Fruit fly (Drosophila melanogaster) whole organism, adult: ENCODE measurements around the gene CG7049.

Experiments
- CG11617 ChIP-seq: fragments of 200-800 bp; sonication (Bioruptor generic); optimal IDR thresholded peaks from 2 replicates; lab custom pipeline; 2017; ENCODE audit warnings: mild to moderate bottlenecking, missing biosample characterization, missing genetic modification reagents, missing genetic modification characterization
- CG12768 ChIP-seq: fragments of 200-800 bp; sonication (Bioruptor generic); optimal IDR thresholded peaks from 2 replicates; lab custom pipeline; 2017; ENCODE audit warnings: missing biosample characterization, missing genetic modification characterization, mild to moderate bottlenecking, moderate library complexity, missing genetic modification reagents
- CG14711 ChIP-seq: fragments of 200-800 bp; sonication (Bioruptor generic); optimal IDR thresholded peaks from 2 replicates; lab custom pipeline; 2018; ENCODE audit warnings: missing biosample characterization, mild to moderate bottlenecking, missing genetic modification characterization, moderate library complexity
- CG1620 ChIP-seq: fragments of 200-800 bp; sonication (Bioruptor generic); optimal IDR thresholded peaks from 2 replicates; lab custom pipeline; 2016; ENCODE audit warnings: missing biosample characterization, missing genetic modification characterization
- CG33017 ChIP-seq: fragments of 200-800 bp; sonication (Bioruptor generic); optimal IDR thresholded peaks from 2 replicates; lab custom pipeline; 2018; ENCODE audit warnings: missing biosample characterization, mild to moderate bottlenecking, missing genetic modification characterization, moderate library complexity
- CG5204 ChIP-seq: fragments of 200-800 bp; sonication (Bioruptor generic); optimal IDR thresholded peaks from 2 replicates; lab custom pipeline; 2016; ENCODE audit warnings: missing biosample characterization, missing genetic modification characterization
- CG7045 ChIP-seq: fragments of 200-800 bp; sonication (Bioruptor generic); optimal IDR thresholded peaks from 2 replicates; lab custom pipeline; 2017; ENCODE audit warnings: missing biosample characterization, mild to moderate bottlenecking, missing genetic modification characterization
- CG7101 ChIP-seq: fragments of 200-800 bp; sonication (Bioruptor generic); optimal IDR thresholded peaks from 2 replicates; lab custom pipeline; 2018; ENCODE audit warnings: missing biosample characterization, mild to moderate bottlenecking, missing genetic modification characterization, moderate library complexity
- Clk ChIP-seq: fragments of 200-800 bp; sonication (Bioruptor generic); optimal IDR thresholded peaks from 2 replicates; lab custom pipeline; 2017; ENCODE audit warnings: missing biosample characterization, missing genetic modification characterization
- Crg-1 ChIP-seq: fragments of 200-800 bp; sonication (Bioruptor generic); optimal IDR thresholded peaks from 2 replicates; lab custom pipeline; 2016; ENCODE audit warnings: missing biosample characterization, missing genetic modification characterization
- Hr96 ChIP-seq: fragments of 200-800 bp; sonication (Bioruptor generic); optimal IDR thresholded peaks from 2 replicates; lab custom pipeline; 2016; ENCODE audit warnings: missing biosample characterization, missing genetic modification characterization
- Mnt ChIP-seq: fragments of 200-800 bp; sonication (Bioruptor generic); optimal IDR thresholded peaks from 2 replicates; lab custom pipeline; 2016; ENCODE audit warnings: missing biosample characterization, mild to moderate bottlenecking, missing genetic modification characterization
- bab1 ChIP-seq: fragments of 200-800 bp; sonication (Bioruptor generic); optimal IDR thresholded peaks from 3 replicates; lab custom pipeline; 2019; ENCODE audit warnings: missing biosample characterization, mild to moderate bottlenecking, missing genetic modification characterization, moderate library complexity
- cic ChIP-seq: fragments of 200-800 bp; sonication (Bioruptor generic); optimal IDR thresholded peaks from 2 replicates; lab custom pipeline; 2017; ENCODE audit warnings: missing biosample characterization, mild to moderate bottlenecking, missing genetic modification characterization, moderate library complexity
- cnc ChIP-seq, 2 experiments: fragments of >200 bp; optimal IDR thresholded peaks; 2 replicates each; lab custom pipeline; 2017
- kay ChIP-seq: fragments of 200-800 bp; sonication (Bioruptor generic); peaks from one replicate; lab custom pipeline; 2016; ENCODE audit warnings: missing biosample characterization, missing genetic modification characterization, borderline replicate concordance
- ovo ChIP-seq: fragments of 200-800 bp; sonication (Bioruptor generic); optimal IDR thresholded peaks from 2 replicates; lab custom pipeline; 2016; ENCODE audit warnings: missing biosample characterization, missing genetic modification characterization
- pad ChIP-seq: fragments of 200-800 bp; sonication (Bioruptor generic); optimal IDR thresholded peaks from 3 replicates; lab custom pipeline; 2017; ENCODE audit warnings: missing biosample characterization, missing genetic modification characterization, mild to moderate bottlenecking, moderate library complexity, missing genetic modification reagents
- tj ChIP-seq: fragments of 200-800 bp; sonication (Bioruptor generic); optimal IDR thresholded peaks from 3 replicates; lab custom pipeline; 2017; ENCODE audit warnings: missing biosample characterization, mild to moderate bottlenecking, missing genetic modification characterization, moderate library complexity
- toe ChIP-seq: fragments of 200-800 bp; sonication (Bioruptor generic); optimal IDR thresholded peaks from 2 replicates; lab custom pipeline; 2016; ENCODE audit warnings: missing biosample characterization, missing genetic modification characterization

Gene CG7049

DNA sequence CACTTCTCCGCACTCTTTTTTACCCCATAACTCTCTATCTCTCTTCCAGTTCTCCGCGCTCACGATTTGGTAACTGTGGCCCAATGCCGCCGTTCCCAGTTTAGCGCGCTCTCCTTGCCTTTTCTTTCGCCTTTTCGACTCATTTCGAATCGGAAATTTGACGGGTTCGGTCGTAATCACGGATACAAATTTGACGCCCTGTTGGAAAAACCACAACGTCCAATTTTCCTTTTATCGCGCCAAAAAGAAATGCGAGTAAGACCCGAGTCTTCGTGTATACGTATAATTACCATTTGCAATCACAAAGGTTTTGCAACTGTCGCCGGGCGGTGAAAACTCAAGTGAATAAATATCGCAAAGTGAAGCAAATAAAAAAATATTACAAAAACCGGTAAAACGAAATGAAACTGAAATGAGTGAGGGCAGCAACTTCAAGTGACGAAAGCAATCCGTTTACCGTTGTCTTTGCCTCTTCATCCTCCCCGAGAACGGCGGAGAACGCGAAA is 46.7 kb downstream of the CG7049 start, which contains the start of gene Pdk1:
TSS of gene Pdk1 (plus strand) at position 140 of the 506 bp plus-strand sequence.
- peak; percentile 47 for TF ChIP-seq CG11617 (GFP tag; lab: Kevin White, UChicago)
- TF ChIP-seq Clk: no peak
- peak; percentile 92 for TF ChIP-seq cic
- no peak for TF ChIP-seq toe
- TF ChIP-seq ovo: peak; percentile 76
- TF ChIP-seq kay (GFP tag; lab: Kevin White, UChicago): peak; percentile 47
- TF ChIP-seq tj (GFP tag; lab: Kevin White, UChicago): peak; percentile 63
- TF ChIP-seq pad (GFP tag; lab: Kevin White, UChicago): peak; percentile 71
- peak; percentile 49 for TF ChIP-seq bab1
- peak; percentile 63 for TF ChIP-seq CG12768 (GFP tag; lab: Kevin White, UChicago)
- peak; percentile 64 for TF ChIP-seq Mnt
- peak; percentile 17 for TF ChIP-seq CG7101 (tag; lab: Kevin White, UChicago)
- peak; percentile 15 for TF ChIP-seq Crg-1 (GFP tag; lab: Kevin White, UChicago)
- TF ChIP-seq CG14711 (tag; lab: Kevin White, UChicago): no peak

DNA sequence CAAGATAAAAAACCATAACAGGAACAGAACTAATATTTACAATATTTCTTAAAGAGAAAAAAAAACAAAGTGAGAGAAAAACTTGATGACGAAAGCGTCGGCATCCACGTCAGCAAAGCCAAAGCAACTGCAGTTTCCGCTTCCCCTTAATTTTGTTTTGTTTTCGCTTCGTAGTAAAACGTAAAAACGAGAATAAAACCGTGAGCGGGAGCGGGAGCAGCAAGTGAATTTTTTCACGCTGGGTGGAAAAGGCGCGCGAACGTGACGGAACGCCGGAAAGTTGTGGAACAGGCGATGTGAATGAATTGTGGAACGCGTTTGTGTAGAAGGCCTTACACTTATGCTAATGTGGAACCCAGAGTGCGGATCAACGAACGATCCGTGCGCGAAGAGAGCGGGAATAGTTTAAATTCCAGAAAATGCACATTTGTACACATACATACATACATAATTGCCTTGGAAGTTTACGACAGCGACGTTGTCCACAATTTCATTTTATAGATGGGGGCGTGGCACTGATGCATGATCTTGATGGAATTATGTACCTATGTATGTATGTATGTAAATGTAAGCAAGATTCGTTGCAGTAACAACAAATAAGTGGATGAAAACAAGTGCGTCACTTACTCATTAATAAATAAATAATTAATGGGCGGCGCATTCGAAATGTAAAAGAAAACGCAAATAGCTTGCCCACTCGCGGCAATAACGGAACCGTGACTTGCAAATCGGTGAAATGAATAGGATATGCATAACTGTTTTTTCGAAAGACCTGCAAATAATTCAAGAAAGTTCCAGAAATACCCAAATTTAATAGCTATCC is 47.5 kb downstream of the CG7049 start:
- TF ChIP-seq Clk (no peak), CG7101 (tag; lab: Kevin White, UChicago) (peak; percentile 16), CG11617 (GFP tag; lab: Kevin White, UChicago) (no peak), Hr96 (GFP tag; lab: Kevin White, UChicago) (no peak), toe (no peak), ovo (peak; percentile 53), CG33017 (tag; lab: Kevin White, UChicago) (peak; percentile 50), cic (peak; percentile 100), Crg-1 (GFP tag; lab: Kevin White, UChicago) (no peak), CG7045 (GFP tag; lab: Kevin White, UChicago) (no peak), pad (GFP tag; lab: Kevin White, UChicago) (peak; percentile 94), bab1 (peak; percentile 25), Mnt (peak; percentile 30), CG12768 (GFP tag; lab: Kevin White, UChicago) (peak; percentile 58), CG14711 (tag; lab: Kevin White, UChicago) (peak; percentile 25), cnc (optimal IDR thresholded peaks at IDR 0.05; lab: Kevin White, UChicago) (peak; percentile 62 to 84), CG1620 (GFP tag; lab: Kevin White, UChicago) (no peak), tj (GFP tag; lab: Kevin White, UChicago) (peak; percentile 78), CG5204 (GFP tag; lab: Kevin White, UChicago) (no peak), kay (GFP tag; lab: Kevin White, UChicago) (peak; percentile 88)

- TF ChIP-seq cic (no peak), Clk (no peak), Hr96 (GFP tag; lab: Kevin White, UChicago) (no peak), CG33017 (tag; lab: Kevin White, UChicago) (no peak), CG14711 (tag; lab: Kevin White, UChicago) (no peak), CG7101 (tag; lab: Kevin White, UChicago) (no peak), CG5204 (GFP tag; lab: Kevin White, UChicago) (no peak), kay (GFP tag; lab: Kevin White, UChicago) (no peak), CG1620 (GFP tag; lab: Kevin White, UChicago) (no peak), ovo (no peak), CG7045 (GFP tag; lab: Kevin White, UChicago) (no peak), Crg-1 (GFP tag; lab: Kevin White, UChicago) (no peak), toe (no peak), Mnt (no peak), CG11617 (GFP tag; lab: Kevin White, UChicago) (no peak), cnc (optimal IDR thresholded peaks at IDR 0.05; lab: Kevin White, UChicago) (no peak), pad (GFP tag; lab: Kevin White, UChicago) (no peak)
These were observed 48.6 kb downstream of the CG7049 start for dm6 chr3L:127450-127849.
